Fruit fly (Drosophila melanogaster) whole organism, embryonic: ENCODE results near the gene Nak.

Source experiments
- Ada2b ChIP-seq: fragments of 200-800 bp; sonication (Bioruptor generic); IDR thresholded peaks from 2 replicates; pipeline ENCODE4 v1.3.6; 2022; ENCODE audit warnings: missing biosample characterization, missing genetic modification characterization
- Aef1 ChIP-seq: fragments of 200-800 bp; sonication (Bioruptor generic); IDR thresholded peaks from 3 replicates; pipeline ENCODE4 v1.3.6; 2022; ENCODE audit warnings: missing biosample characterization, missing genetic modification characterization
- CG10321 ChIP-seq: fragments of 200-800 bp; sonication (Bioruptor generic); IDR thresholded peaks from 2 replicates; pipeline ENCODE4 v1.3.6; 2022; ENCODE audit warnings: missing biosample characterization, missing genetic modification characterization
- CG10462 ChIP-seq: fragments of 200-800 bp; sonication (Bioruptor generic); optimal IDR thresholded peaks from 2 replicates; lab custom pipeline; 2016; ENCODE audit warnings: missing biosample characterization, missing genetic modification characterization
- CG12391 ChIP-seq: fragments of 200-800 bp; sonication (Bioruptor generic); optimal IDR thresholded peaks from 3 replicates; lab custom pipeline; 2018; ENCODE audit warnings: missing biosample characterization, mild to moderate bottlenecking, missing genetic modification characterization, moderate library complexity
- CG12744 ChIP-seq: fragments of 200-800 bp; sonication (Bioruptor generic); optimal IDR thresholded peaks from 2 replicates; lab custom pipeline; 2016; ENCODE audit warnings: missing biosample characterization, missing genetic modification characterization
- CG13296 ChIP-seq: fragments of 200-800 bp; sonication (Bioruptor generic); optimal IDR thresholded peaks from 3 replicates; lab custom pipeline; 2018; ENCODE audit warnings: missing biosample characterization, mild to moderate bottlenecking, missing genetic modification characterization
- CG13894 ChIP-seq: fragments of 200-800 bp; sonication (Bioruptor generic); optimal IDR thresholded peaks from 3 replicates; lab custom pipeline; 2018; ENCODE audit warnings: missing biosample characterization, mild to moderate bottlenecking, missing genetic modification characterization, moderate library complexity
- CG14050 ChIP-seq: fragments of 200-800 bp; sonication (Bioruptor generic); IDR thresholded peaks from 3 replicates; pipeline ENCODE4 v1.3.6; 2022; ENCODE audit warnings: missing biosample characterization, missing genetic modification characterization
- CG1529 ChIP-seq: fragments of 200-800 bp; sonication (Bioruptor generic); optimal IDR thresholded peaks from 3 replicates; lab custom pipeline; 2018; ENCODE audit warnings: missing biosample characterization, missing genetic modification characterization
- CG18599 ChIP-seq: fragments of 200-800 bp; sonication (Bioruptor generic); optimal IDR thresholded peaks from 3 replicates; lab custom pipeline; 2017; ENCODE audit warnings: missing biosample characterization, missing genetic modification characterization, mild to moderate bottlenecking, moderate library complexity, missing genetic modification reagents
- CG2712 ChIP-seq: fragments of 200-800 bp; optimal IDR thresholded peaks from 3 replicates; lab custom pipeline; 2019; ENCODE audit warnings: missing biosample characterization, mild to moderate bottlenecking, missing genetic modification characterization, moderate library complexity
- CG30403 ChIP-seq: fragments of 200-800 bp; sonication (Bioruptor generic); optimal IDR thresholded peaks from 3 replicates; lab custom pipeline; 2016; ENCODE audit warnings: missing biosample characterization, missing genetic modification characterization
- CG32532 ChIP-seq: fragments of 200-800 bp; sonication (Bioruptor generic); IDR thresholded peaks from 2 replicates; pipeline ENCODE4 v1.3.6; 2022; ENCODE audit warnings: missing biosample characterization, missing genetic modification characterization
- CG33557 ChIP-seq: fragments of 200-800 bp; sonication (Bioruptor generic); optimal IDR thresholded peaks from 2 replicates; lab custom pipeline; 2019; ENCODE audit warnings: missing biosample characterization, mild to moderate bottlenecking, missing genetic modification characterization, moderate library complexity
- CG4707 ChIP-seq: fragments of 200-800 bp; sonication (Bioruptor generic); optimal IDR thresholded peaks from 2 replicates; lab custom pipeline; 2018; ENCODE audit warnings: missing biosample characterization, mild to moderate bottlenecking, missing genetic modification characterization, moderate library complexity
- CG6175 ChIP-seq: fragments of 200-800 bp; sonication (Bioruptor generic); IDR thresholded peaks from 3 replicates; pipeline ENCODE4 v1.3.6; 2022; ENCODE audit warnings: missing biosample characterization, missing genetic modification characterization
- CG6654 ChIP-seq: fragments of 200-800 bp; sonication (Bioruptor generic); optimal IDR thresholded peaks from 2 replicates; lab custom pipeline; 2017; ENCODE audit warnings: missing biosample characterization, mild to moderate bottlenecking, missing genetic modification characterization
- D ChIP-seq, 2 experiments: fragments of 200-800 bp in 1 of 2; fragments of >200 bp in 1 of 2; sonication (Bioruptor generic) in 1 of 2; optimal IDR thresholded peaks; 2 replicates in 1 of 2; 3 replicates in 1 of 2; lab custom pipeline; 2017; ENCODE audit warnings: mild to moderate bottlenecking in 1 of 2, missing biosample characterization in 1 of 2, missing genetic modification characterization in 1 of 2, missing genetic modification reagents in 1 of 2
- Hr51 ChIP-seq, 2 experiments: fragments of 200-800 bp; sonication (Bioruptor generic); optimal IDR thresholded peaks; 2 replicates in 1 of 2; 3 replicates in 1 of 2; lab custom pipeline; 2016 to 2018; ENCODE audit warnings: missing biosample characterization in 2 of 2, missing genetic modification characterization in 2 of 2, mild to moderate bottlenecking in 1 of 2, moderate library complexity in 1 of 2
- Lpt ChIP-seq: fragments of >200 bp; optimal IDR thresholded peaks from 2 replicates; lab custom pipeline; 2018; ENCODE audit warnings: missing biosample characterization, missing genetic modification characterization
- Max ChIP-seq: fragments of 200-800 bp; sonication (Bioruptor generic); optimal IDR thresholded peaks from 2 replicates; lab custom pipeline; 2016; ENCODE audit warnings: missing biosample characterization, mild to moderate bottlenecking, missing genetic modification characterization
- Myb ChIP-seq: fragments of 200-800 bp; sonication (Bioruptor generic); optimal IDR thresholded peaks from 2 replicates; lab custom pipeline; 2016; ENCODE audit warnings: missing biosample characterization, missing genetic modification characterization
- NK7.1 ChIP-seq: fragments of 200-800 bp; sonication (Bioruptor generic); optimal IDR thresholded peaks from 3 replicates; lab custom pipeline; 2016; ENCODE audit warnings: missing biosample characterization, missing genetic modification characterization
- Poxn ChIP-seq: fragments of 200-800 bp; sonication (Bioruptor generic); IDR thresholded peaks from 2 replicates; pipeline ENCODE4 v1.3.6; 2022; ENCODE audit warnings: missing biosample characterization, missing genetic modification characterization
- Six4 ChIP-seq: fragments of 200-800 bp; sonication (Bioruptor generic); optimal IDR thresholded peaks from 2 replicates; lab custom pipeline; 2016; ENCODE audit warnings: missing biosample characterization, missing genetic modification characterization
- Sry-δ ChIP-seq: fragments of 200-800 bp; sonication (Bioruptor generic); optimal IDR thresholded peaks from 2 replicates; lab custom pipeline; 2016; ENCODE audit warnings: missing biosample characterization, missing genetic modification characterization
- Tbp ChIP-seq: fragments of >200 bp; optimal IDR thresholded peaks from 2 replicates; lab custom pipeline; 2018; ENCODE audit warnings: missing biosample characterization, missing genetic modification characterization
- abd-A ChIP-seq: fragments of 200-800 bp; sonication (Bioruptor generic); optimal IDR thresholded peaks from 3 replicates; lab custom pipeline; 2019; ENCODE audit warnings: missing biosample characterization, mild to moderate bottlenecking, missing genetic modification characterization, moderate library complexity
- ap ChIP-seq: fragments of 200-800 bp; sonication (Bioruptor generic); IDR thresholded peaks from 2 replicates; pipeline ENCODE4 v1.3.6; 2022; ENCODE audit warnings: missing biosample characterization, missing genetic modification characterization
- bowl ChIP-seq: fragments of 200-800 bp; sonication (Bioruptor generic); IDR thresholded peaks from 2 replicates; pipeline ENCODE4 v1.3.6; 2022; ENCODE audit warnings: missing biosample characterization, missing genetic modification characterization
- corto ChIP-seq: fragments of 200-800 bp; sonication (Bioruptor generic); optimal IDR thresholded peaks from 2 replicates; lab custom pipeline; 2016; ENCODE audit warnings: missing biosample characterization, mild to moderate bottlenecking, missing genetic modification characterization, moderate library complexity
- gem ChIP-seq: fragments of 200-800 bp; sonication (Bioruptor generic); optimal IDR thresholded peaks from 2 replicates; lab custom pipeline; 2019; ENCODE audit warnings: missing biosample characterization, mild to moderate bottlenecking, missing genetic modification characterization, moderate library complexity
- grn ChIP-seq: fragments of 200-800 bp; sonication (Bioruptor generic); optimal IDR thresholded peaks from 3 replicates; lab custom pipeline; 2017; ENCODE audit warnings: missing biosample characterization, missing genetic modification characterization
- gt ChIP-seq: fragments of 200-800 bp; sonication (Bioruptor generic); IDR thresholded peaks from 2 replicates; pipeline ENCODE4 v1.3.6; 2022; ENCODE audit warnings: missing biosample characterization, missing genetic modification characterization
- hbn ChIP-seq: fragments of 200-800 bp; sonication (Bioruptor generic); IDR thresholded peaks from 2 replicates; pipeline ENCODE4 v1.3.6; 2022; ENCODE audit warnings: missing biosample characterization, missing genetic modification characterization; ENCODE audit not compliant: partially characterized antibody
- her ChIP-seq: fragments of 200-800 bp; sonication (Bioruptor generic); optimal IDR thresholded peaks from 2 replicates; lab custom pipeline; 2016; ENCODE audit warnings: missing biosample characterization, missing genetic modification characterization
- insv ChIP-seq, 2 experiments: fragments of 200-800 bp; sonication (Bioruptor generic); optimal IDR thresholded peaks; 3 replicates each; lab custom pipeline; 2016 to 2018; ENCODE audit warnings: missing biosample characterization in 2 of 2, missing genetic modification characterization in 2 of 2
- lilli ChIP-seq: fragments of 200-800 bp; sonication (Bioruptor generic); optimal IDR thresholded peaks from 3 replicates; lab custom pipeline; 2016; ENCODE audit warnings: missing biosample characterization, missing genetic modification characterization
- nmo ChIP-seq: fragments of 200-800 bp; sonication (Bioruptor generic); optimal IDR thresholded peaks from 2 replicates; lab custom pipeline; 2018; ENCODE audit warnings: missing biosample characterization, mild to moderate bottlenecking, missing genetic modification characterization, moderate library complexity
- phol ChIP-seq: fragments of 200-800 bp; sonication (Bioruptor generic); optimal IDR thresholded peaks from 3 replicates; lab custom pipeline; 2018; ENCODE audit warnings: missing biosample characterization, mild to moderate bottlenecking, missing genetic modification characterization, moderate library complexity
- sc ChIP-seq, 3 experiments: fragments of >200 bp in 2 of 3; fragments of 200-800 bp in 1 of 3; sonication (Bioruptor generic) in 1 of 3; optimal IDR thresholded peaks; 2 replicates in 2 of 3; 3 replicates in 1 of 3; lab custom pipeline; 2017; ENCODE audit warnings: mild to moderate bottlenecking in 1 of 3, missing biosample characterization in 1 of 3, missing genetic modification characterization in 1 of 3, missing genetic modification reagents in 1 of 3
- sens-2 ChIP-seq: fragments of 200-800 bp; sonication (Bioruptor generic); IDR thresholded peaks from 2 replicates; pipeline ENCODE4 v1.3.6; 2022; ENCODE audit warnings: missing biosample characterization, missing genetic modification characterization
- sim ChIP-seq: fragments of 200-800 bp; sonication (Bioruptor generic); IDR thresholded peaks from 2 replicates; pipeline ENCODE4 v1.3.6; 2022; ENCODE audit warnings: missing biosample characterization, missing genetic modification characterization
- slp2 ChIP-seq: fragments of 200-800 bp; sonication (Bioruptor generic); optimal IDR thresholded peaks from 2 replicates; lab custom pipeline; 2016; ENCODE audit warnings: missing biosample characterization, missing genetic modification characterization
- sna ChIP-seq: fragments of 200-800 bp; sonication (Bioruptor generic); IDR thresholded peaks from 2 replicates; pipeline ENCODE4 v1.3.6; 2022; ENCODE audit warnings: missing biosample characterization, missing genetic modification characterization; ENCODE audit not compliant: partially characterized antibody
- tin ChIP-seq: fragments of 200-800 bp; sonication (Bioruptor generic); optimal IDR thresholded peaks from 3 replicates; lab custom pipeline; 2016; ENCODE audit warnings: missing biosample characterization, missing genetic modification characterization
- tna ChIP-seq: fragments of 200-800 bp; sonication (Bioruptor generic); IDR thresholded peaks from 2 replicates; pipeline ENCODE4 v1.3.6; 2022; ENCODE audit warnings: missing biosample characterization, missing genetic modification characterization; ENCODE audit not compliant: partially characterized antibody
- ttk ChIP-seq: fragments of 200-800 bp; sonication (Bioruptor generic); IDR thresholded peaks from 2 replicates; pipeline ENCODE4 v2.1.2; 2022; ENCODE audit warnings: missing biosample characterization, missing genetic modification characterization

Gene Nak

DNA sequence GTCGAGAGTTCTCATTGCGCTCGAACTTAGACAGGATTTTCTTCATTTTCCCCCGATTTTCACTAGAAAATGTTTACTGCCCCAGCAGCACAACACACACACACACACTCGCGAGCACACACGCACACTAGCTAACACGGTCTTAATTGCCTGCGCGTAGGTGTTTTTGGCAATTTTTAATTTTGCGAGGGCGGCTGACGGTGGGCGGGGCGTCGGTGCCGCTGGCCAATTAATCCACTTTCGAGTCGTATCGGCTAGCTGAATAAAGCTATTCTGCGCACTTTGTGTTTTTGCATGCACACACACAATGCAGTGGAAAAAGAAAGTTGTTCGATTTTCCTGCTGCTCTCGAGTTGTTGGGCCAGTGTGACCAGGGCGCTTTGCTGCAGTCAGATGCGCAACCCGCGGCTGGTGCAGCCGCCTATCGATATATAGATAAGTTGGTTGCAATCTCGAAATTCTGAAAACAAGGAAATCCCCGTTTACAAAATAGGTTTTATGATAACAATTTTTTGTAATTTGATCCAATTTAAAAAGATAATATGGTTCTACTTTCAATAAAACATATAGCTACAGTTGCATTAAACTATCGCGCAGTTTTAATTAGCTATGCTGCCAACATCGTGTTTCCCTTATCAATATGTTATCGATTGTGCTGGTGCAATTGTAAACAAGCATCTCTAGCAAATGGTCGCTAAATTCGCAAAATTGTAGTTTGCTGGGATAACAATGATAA lies at the start of gene Nak, which contains the start of gene Tango6 (continued):
- TF ChIP-seq CG30403 (GFP tag; lab: Kevin White, UChicago), result peak; percentile 46
- no peak for TF ChIP-seq CG1529
- peak; percentile 37 for TF ChIP-seq CG33557 (GFP tag; lab: Kevin White, UChicago)
- TF ChIP-seq corto, result no peak
- no peak for TF ChIP-seq CG12744 (GFP tag; lab: Kevin White, UChicago)
- no peak for TF ChIP-seq CG14050 (GFP tag; lab: Robert Waterston, UW)
- TF ChIP-seq abd-A, result peak; percentile 64
- TF ChIP-seq Myb (GFP tag; lab: Kevin White, UChicago), result peak; percentile 31
- no peak for TF ChIP-seq gt (GFP tag; lab: Robert Waterston, UW)
- TF ChIP-seq lilli (GFP tag; lab: Kevin White, UChicago), result peak; percentile 49
- TF ChIP-seq NK7.1 (GFP tag; lab: Kevin White, UChicago), result no peak
- TF ChIP-seq sens-2, result no peak
- TF ChIP-seq CG10321, result peak; percentile 27; the same call in 1 of the 2 replicates
- TF ChIP-seq CG32532 (GFP tag; lab: Robert Waterston, UW), result no peak; the same call in 1 of the 2 replicates
- no peak for TF ChIP-seq Ada2b (GFP tag; lab: Robert Waterston, UW)
- TF ChIP-seq ttk, result no peak
- TF ChIP-seq CG12391 (tag; lab: Kevin White, UChicago), result peak; percentile 63
- peak; percentile 33 for TF ChIP-seq grn (GFP tag; lab: Kevin White, UChicago)
- TF ChIP-seq CG4707 (GFP tag; lab: Kevin White, UChicago), result no peak
- TF ChIP-seq CG6175 (GFP tag; lab: Robert Waterston, UW), result no peak
- TF ChIP-seq nmo (GFP tag; lab: Kevin White, UChicago), result peak; percentile 81
- no peak for TF ChIP-seq Lpt (GFP tag; lab: Kevin White, UChicago)
- TF ChIP-seq CG13894 (tag; lab: Kevin White, UChicago), result no peak
- TF ChIP-seq CG10462 (GFP tag; lab: Kevin White, UChicago), result no peak
- no peak for TF ChIP-seq Aef1 (GFP tag; lab: Robert Waterston, UW)
- TF ChIP-seq sim (GFP tag; lab: Robert Waterston, UW), result no peak
- peak; percentile 96 for TF ChIP-seq Sry-δ (GFP tag; lab: Kevin White, UChicago)
- TF ChIP-seq CG13296, result peak; percentile 11
- peak; percentile 50 for TF ChIP-seq gem (tag; lab: Kevin White, UChicago)
- TF ChIP-seq phol (tag; lab: Kevin White, UChicago), result peak; percentile 68
- TF ChIP-seq her (GFP tag; lab: Kevin White, UChicago), result no peak
- peak; percentile 63 for TF ChIP-seq CG2712 (tag; lab: Kevin White, UChicago)
- peak; percentile 27 for TF ChIP-seq tin (GFP tag; lab: Kevin White, UChicago)
- peak; percentile 79 for TF ChIP-seq tna
- no peak for TF ChIP-seq CG6654
- peak in 1 of 2 experiments; percentile 16 for TF ChIP-seq insv (GFP tag; optimal IDR thresholded peaks at IDR 0.05; lab: Kevin White, UChicago)
- TF ChIP-seq Six4 (GFP tag; lab: Kevin White, UChicago), result no peak
- no peak for TF ChIP-seq Tbp (GFP tag; lab: Kevin White, UChicago)
- no peak for TF ChIP-seq slp2
- no peak for TF ChIP-seq Poxn (GFP tag; lab: Robert Waterston, UW)
- peak; percentile 9 for TF ChIP-seq CG18599 (GFP tag; lab: Kevin White, UChicago)
- TF ChIP-seq bowl, result no peak
- peak; percentile 98 for TF ChIP-seq sna
- TF ChIP-seq D (optimal IDR thresholded peaks at IDR 0.05; lab: Kevin White, UChicago), result no peak
- no peak for TF ChIP-seq D (GFP tag; optimal IDR thresholded peaks at IDR 0.05; lab: Kevin White, UChicago)
- no peak for TF ChIP-seq ap (GFP tag; lab: Robert Waterston, UW)
- peak in 1 of 2 experiments; percentile 18 for TF ChIP-seq Hr51 (GFP tag; optimal IDR thresholded peaks at IDR 0.05; lab: Kevin White, UChicago)
- peak; percentile 90 for TF ChIP-seq hbn (GFP tag; lab: Robert Waterston, UW)
- TF ChIP-seq Max (GFP tag; lab: Kevin White, UChicago), result peak; percentile 63
- no peak for TF ChIP-seq sc (optimal IDR thresholded peaks at IDR 0.05; lab: Kevin White, UChicago)
- TF ChIP-seq sc (GFP tag; optimal IDR thresholded peaks at IDR 0.05; lab: Kevin White, UChicago), result no peak
